Worm (Caenorhabditis elegans): ENCODE results near the gene T26C5.5.
A peak's percentile ranks its signal among the peaks of the same experiment; 100 is the strongest.

Gene T26C5.5

DNA sequence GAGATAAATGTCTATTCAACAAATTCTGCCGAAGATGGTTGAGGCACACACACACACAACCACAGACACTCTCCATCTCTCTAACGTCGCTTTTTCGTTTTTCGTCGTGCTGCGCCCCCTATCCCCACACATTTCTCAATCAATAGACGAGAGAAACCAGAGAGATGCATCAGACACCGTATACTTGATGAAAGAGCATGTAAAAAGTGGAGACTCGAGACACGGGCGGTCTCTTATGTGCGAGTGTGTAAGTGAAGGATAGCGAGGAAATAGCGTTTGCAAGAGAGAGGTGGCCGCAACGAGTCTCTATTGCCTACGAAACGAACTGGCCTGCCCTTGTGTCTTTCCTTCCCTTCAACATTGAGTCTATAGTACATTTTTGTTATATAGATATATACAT lies 36.2 kb upstream of the T26C5.5 start (continued):
- TF ChIP-seq sox-4 (tag; optimal IDR thresholded peaks at IDR 0.05) (no peak), odd-2 (tag; optimal IDR thresholded peaks at IDR 0.05) (no peak), rnt-1 (tag; optimal IDR thresholded peaks at IDR 0.05) (peak; percentile 55), ceh-18 (tag; optimal IDR thresholded peaks at IDR 0.05) (peak; percentile 88), ceh-22 (tag; optimal IDR thresholded peaks at IDR 0.05) (no peak), pag-3 (tag; optimal IDR thresholded peaks at IDR 0.05; ENCODE audit: borderline replicate concordance) (no peak)

DNA sequence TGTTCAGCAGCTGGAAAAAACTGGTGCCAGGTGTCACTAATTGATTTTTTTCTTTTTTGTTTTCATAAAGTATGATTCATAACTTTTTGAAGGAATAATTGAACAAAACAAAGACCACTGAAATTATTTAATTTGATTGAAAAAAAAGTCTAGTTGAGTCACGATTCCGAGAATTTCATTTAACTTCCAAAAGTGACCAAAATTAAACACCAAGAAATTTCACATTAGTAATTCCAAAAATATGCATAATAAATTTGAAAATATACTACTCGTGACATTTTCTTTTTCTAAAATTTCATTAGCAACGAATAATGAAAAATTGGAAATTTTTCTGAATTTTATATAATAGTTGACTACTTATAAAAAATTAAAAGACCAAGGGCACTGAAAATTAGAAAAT lies 35.5 kb upstream of the T26C5.5 start:
- TF ChIP-seq lim-6 (tag; optimal IDR thresholded peaks at IDR 0.05) (no peak), sox-4 (tag; optimal IDR thresholded peaks at IDR 0.05) (no peak)

- TF ChIP-seq unc-42 (tag; optimal IDR thresholded peaks at IDR 0.05), result peak; percentile 15
- TF ChIP-seq elt-2 (tag; optimal IDR thresholded peaks at IDR 0.05), result no peak
Measured at ce11 chrII:9281595-9281994, 35.0 kb upstream of the T26C5.5 start.

- TF ChIP-seq hlh-13 (GFP tag; optimal IDR thresholded peaks at IDR 0.05) (no peak), tbx-7 (tag; optimal IDR thresholded peaks at IDR 0.05) (no peak), dmd-4 (tag; optimal IDR thresholded peaks at IDR 0.05; ENCODE audit: borderline replicate concordance) (no peak), ttx-3 (tag; optimal IDR thresholded peaks at IDR 0.05) (no peak), hlh-30 (tag; optimal IDR thresholded peaks at IDR 0.05; ENCODE audit: insufficient read depth) (no peak), ztf-16 (tag; optimal IDR thresholded peaks at IDR 0.05) (no peak), ceh-24 (tag; optimal IDR thresholded peaks at IDR 0.05) (no peak), nhr-232 (tag; optimal IDR thresholded peaks at IDR 0.05) (no peak), unc-3 (GFP tag; conservative IDR thresholded peaks at IDR 0.05) (no peak), unc-3 (tag; optimal IDR thresholded peaks at IDR 0.05) (no peak), sdc-2 (tag; optimal IDR thresholded peaks at IDR 0.05) (no peak), gmeb-2 (tag; optimal IDR thresholded peaks at IDR 0.05) (no peak), ahr-1 (tag; optimal IDR thresholded peaks at IDR 0.05) (no peak), ceh-45 (GFP tag; IDR thresholded peaks at IDR 0.05) (no peak), tbx-2 (tag; optimal IDR thresholded peaks at IDR 0.05) (no peak), K09A11.1 (tag; optimal IDR thresholded peaks at IDR 0.05; ENCODE audit: insufficient read depth) (no peak), ceh-34 (tag; optimal IDR thresholded peaks at IDR 0.05) (no peak), ets-4 (tag; optimal IDR thresholded peaks at IDR 0.05) (no peak), lin-11 (tag; optimal IDR thresholded peaks at IDR 0.05) (no peak), rnt-1 (tag; optimal IDR thresholded peaks at IDR 0.05) (no peak)
Measured at ce11 chrII:9280846-9281245, 34.3 kb upstream of the T26C5.5 start.

DNA sequence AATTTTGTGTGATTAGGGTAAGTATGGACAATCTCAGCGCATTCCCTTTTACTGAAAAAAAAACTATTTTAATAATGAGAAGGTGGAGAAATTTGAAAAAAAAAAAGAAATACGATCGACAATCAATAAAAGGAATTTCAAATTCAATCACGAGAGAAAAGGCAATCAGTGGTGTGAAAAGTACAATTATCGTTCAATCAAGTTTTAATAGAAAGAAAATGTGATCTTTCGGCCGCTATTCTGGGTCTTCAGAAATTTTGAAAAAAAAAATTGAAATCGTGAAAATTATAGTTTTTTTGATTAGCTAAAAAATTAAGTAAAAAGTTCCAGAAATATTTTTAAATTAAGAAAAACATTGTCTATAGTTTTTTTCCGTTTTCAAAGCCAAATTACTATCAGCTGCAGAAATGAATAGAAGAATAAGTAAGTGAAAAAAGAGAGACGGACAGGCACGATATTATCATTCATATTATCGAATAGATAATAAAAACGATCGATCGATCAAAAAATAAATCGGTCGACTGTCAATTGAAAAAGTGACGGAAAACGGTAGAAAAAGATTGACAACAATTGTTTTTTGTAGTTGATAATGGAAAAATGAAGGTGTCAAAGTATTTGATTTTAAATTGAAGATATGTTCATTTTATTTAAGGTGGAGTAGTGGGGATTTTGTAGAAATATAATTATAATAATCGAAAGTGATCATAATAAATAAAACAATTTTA lies 33.7 kb upstream of the T26C5.5 start, which contains the start of gene gldi-3:
Gene gldi-3, minus strand, starts transcription at position 51 of the 725 bp plus-strand sequence.
- TF ChIP-seq hlh-30 (tag; optimal IDR thresholded peaks at IDR 0.05; ENCODE audit: insufficient read depth), result no peak
- TF ChIP-seq fkh-6 (tag; optimal IDR thresholded peaks at IDR 0.05), result no peak
- no peak for TF ChIP-seq nhr-11 (tag; optimal IDR thresholded peaks at IDR 0.05)
- TF ChIP-seq unc-55 (GFP tag; optimal IDR thresholded peaks at IDR 0.05), result no peak
- TF ChIP-seq ref-2 (tag; optimal IDR thresholded peaks at IDR 0.05), result no peak
- TF ChIP-seq sdc-2 (tag; optimal IDR thresholded peaks at IDR 0.05), result no peak
- TF ChIP-seq dmd-4 (tag; optimal IDR thresholded peaks at IDR 0.05; ENCODE audit: borderline replicate concordance), result no peak
- TF ChIP-seq pha-2 (tag; optimal IDR thresholded peaks at IDR 0.05), result no peak
- no peak for TF ChIP-seq lin-11 (tag; optimal IDR thresholded peaks at IDR 0.05)
- no peak for TF ChIP-seq K02D7.2 (tag; optimal IDR thresholded peaks at IDR 0.05)
- TF ChIP-seq ceh-19 (GFP tag; optimal IDR thresholded peaks at IDR 0.05), result no peak
- TF ChIP-seq ceh-6 (GFP tag; optimal IDR thresholded peaks at IDR 0.05), result no peak
- no peak for TF ChIP-seq sox-4 (tag; optimal IDR thresholded peaks at IDR 0.05)
- TF ChIP-seq fax-1 (tag; optimal IDR thresholded peaks at IDR 0.05), result no peak
